Fruit fly (Drosophila melanogaster) S2 (cell line): ENCODE data around the gene MP1.

Source experiments
- CG8478 ChIP-seq: fragments of >200 bp; optimal IDR thresholded peaks from 2 replicates; lab custom pipeline; 2018
- CTCF ChIP-seq, 2 experiments: fragments of >200 bp; optimal IDR thresholded peaks; 2 replicates each; lab custom pipeline; 2018

DNA sequence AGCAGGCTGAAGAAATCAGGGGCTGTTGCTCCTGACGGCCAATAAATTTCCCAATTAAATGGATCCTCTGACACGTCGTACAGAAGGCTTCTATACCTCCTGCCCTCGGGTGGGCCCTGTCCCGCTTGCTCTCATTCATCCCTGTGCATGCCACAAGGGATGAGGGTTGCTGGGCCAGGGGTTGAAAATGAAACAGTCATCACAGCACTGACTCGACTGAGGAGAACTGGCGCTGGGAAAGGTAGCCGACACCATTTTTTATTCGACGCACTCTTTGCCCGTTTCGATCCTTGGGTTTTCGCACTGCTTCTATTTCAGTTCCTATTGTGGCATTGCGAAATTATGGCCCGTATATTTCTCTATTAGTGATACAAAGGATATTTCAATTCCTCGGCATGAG is 33.5 kb downstream of the MP1 start:
- no peak for TF ChIP-seq CG8478 (lab: Kevin White, UChicago)
- no peak for TF ChIP-seq CTCF (optimal IDR thresholded peaks at IDR 0.05; lab: Kevin White, UChicago)
